Fruit fly (Drosophila melanogaster): ENCODE results near the gene CLIP-190.

Gene CLIP-190

dm6 chr2L:17389104-17389503, 4.6 kb downstream of the CLIP-190 start (continued):
- TF ChIP-seq Hsf (GFP tag; optimal IDR thresholded peaks at IDR 0.05) (no peak), bbx (GFP tag; IDR thresholded peaks at IDR 0.05; ENCODE audit: partially characterized antibody) (no peak), CG30431 (GFP tag; optimal IDR thresholded peaks at IDR 0.05) (no peak), CG6272 (GFP tag; IDR thresholded peaks at IDR 0.05) (no peak), CG17612 (GFP tag; IDR thresholded peaks at IDR 0.05) (no peak), dm (GFP tag; optimal IDR thresholded peaks at IDR 0.05) (no peak), eve (GFP tag; optimal IDR thresholded peaks at IDR 0.05) (no peak), sim (GFP tag; IDR thresholded peaks at IDR 0.05) (no peak)

- TF ChIP-seq insv (GFP tag; optimal IDR thresholded peaks at IDR 0.05) (no peak), cg (GFP tag; optimal IDR thresholded peaks at IDR 0.05) (no peak), Hr78 (GFP tag; optimal IDR thresholded peaks at IDR 0.05) (no peak), CG18599 (GFP tag; optimal IDR thresholded peaks at IDR 0.05) (peak; percentile 6), exex (tag; optimal IDR thresholded peaks at IDR 0.05) (peak; percentile 55), CG14710 (tag; optimal IDR thresholded peaks at IDR 0.05) (no peak), CG14441 (GFP tag; IDR thresholded peaks at IDR 0.05) (0 out of 2 replicates have a peak, but pooled peaks have one; percentile 23), jigr1 (GFP tag; IDR thresholded peaks at IDR 0.05) (no peak), nerfin-1 (tag; optimal IDR thresholded peaks at IDR 0.05) (no peak), Hmx (GFP tag; optimal IDR thresholded peaks at IDR 0.05) (no peak), mirr (GFP tag; optimal IDR thresholded peaks at IDR 0.05) (peak; percentile 59), CG12659 (GFP tag; optimal IDR thresholded peaks at IDR 0.05) (no peak), Hmr (GFP tag; optimal IDR thresholded peaks at IDR 0.05) (peak; percentile 28), Med (GFP tag) (peak; percentile 80), CG7839 (tag; optimal IDR thresholded peaks at IDR 0.05) (no peak), CG9215 (GFP tag; IDR thresholded peaks at IDR 0.05) (no peak), MBD-R2 (GFP tag; IDR thresholded peaks at IDR 0.05) (no peak), CG14667 (GFP tag; IDR thresholded peaks at IDR 0.05) (no peak), zfh2 (GFP tag; optimal IDR thresholded peaks at IDR 0.05) (no peak), CG31224 (GFP tag; IDR thresholded peaks at IDR 0.05) (peak; percentile 20; the same call in 1 of the 2 replicates), ATbp (GFP tag; optimal IDR thresholded peaks at IDR 0.05) (no peak), bbx (GFP tag; IDR thresholded peaks at IDR 0.05; ENCODE audit: partially characterized antibody) (no peak), Taf1 (GFP tag; IDR thresholded peaks at IDR 0.05) (no peak), ERR (GFP tag; optimal IDR thresholded peaks at IDR 0.05) (no peak), sd (tag; optimal IDR thresholded peaks at IDR 0.05) (peak; percentile 96), slp2 (GFP tag; optimal IDR thresholded peaks at IDR 0.05) (no peak), CG18764 (GFP tag; optimal IDR thresholded peaks at IDR 0.05) (no peak), Nf-YC (tag; optimal IDR thresholded peaks at IDR 0.05) (no peak), CG8359 (GFP tag; optimal IDR thresholded peaks at IDR 0.05; ENCODE audit: borderline replicate concordance) (no peak), Meics (GFP tag; optimal IDR thresholded peaks at IDR 0.05) (no peak)
Measured at dm6 chr2L:17390782-17391181, 6.3 kb downstream of the CLIP-190 start.

- TF ChIP-seq CG17361 (GFP tag; IDR thresholded peaks at IDR 0.05) = no peak
- TF ChIP-seq CG12236 (GFP tag; optimal IDR thresholded peaks at IDR 0.05) = no peak
- TF ChIP-seq CG4730 (GFP tag; IDR thresholded peaks at IDR 0.05) = no peak
- TF ChIP-seq Hand (GFP tag; optimal IDR thresholded peaks at IDR 0.05) = no peak
- no peak for TF ChIP-seq CG14710 (tag; optimal IDR thresholded peaks at IDR 0.05)
- TF ChIP-seq Sox100B (GFP tag; optimal IDR thresholded peaks at IDR 0.05) = no peak
- no peak for TF ChIP-seq sd (tag; optimal IDR thresholded peaks at IDR 0.05)
- TF ChIP-seq grn (GFP tag; optimal IDR thresholded peaks at IDR 0.05) = peak; percentile 78
Measured at dm6 chr2L:17394939-17395338, 10.4 kb downstream of the CLIP-190 start.
